Worm (Caenorhabditis elegans) whole organism, late embryonic: ENCODE measurements around the gene cyc-2.1.
"Not testable (repeated sequence)": the region's sequence is repeated elsewhere in the genome, so short reads cannot be mapped to it uniquely, and the experiment has no call there.

ENCODE experiments used
- ama-1 ChIP-seq: fragments of 150-350 bp; optimal IDR thresholded peaks from 2 replicates; lab custom pipeline; 2014
- madf-2 ChIP-seq: sonication (generic microtip); optimal IDR thresholded peaks from 2 replicates; lab custom pipeline; 2017; ENCODE audit warnings: missing genetic modification characterization, missing compliant biosample characterization
- nhr-11 ChIP-seq: fragments of 150-350 bp; optimal IDR thresholded peaks from 2 replicates; lab custom pipeline; 2014; ENCODE audit warnings: missing biosample characterization, missing genetic modification characterization
- pag-3 ChIP-seq: sonication (generic microtip); optimal IDR thresholded peaks from 2 replicates; lab custom pipeline; 2016; ENCODE audit warnings: missing compliant biosample characterization, missing genetic modification characterization, borderline replicate concordance
- pqm-1 ChIP-seq: sonication (generic microtip); optimal IDR thresholded peaks from 2 replicates; lab custom pipeline; 2016; ENCODE audit warnings: missing genetic modification characterization, missing compliant biosample characterization
- pros-1 ChIP-seq: fragments of 150-350 bp; optimal IDR thresholded peaks from 2 replicates; lab custom pipeline; 2014; ENCODE audit warnings: missing biosample characterization, missing genetic modification reagents, missing genetic modification characterization
- sox-4 ChIP-seq: sonication (generic microtip); optimal IDR thresholded peaks from 2 replicates; lab custom pipeline; 2017; ENCODE audit warnings: mild to moderate bottlenecking, missing genetic modification characterization, inconsistent platforms, missing compliant biosample characterization
- unc-42 ChIP-seq: sonication (generic microtip); optimal IDR thresholded peaks from 2 replicates; lab custom pipeline; 2016; ENCODE audit warnings: missing genotype, missing genetic modification characterization, missing compliant biosample characterization

DNA sequence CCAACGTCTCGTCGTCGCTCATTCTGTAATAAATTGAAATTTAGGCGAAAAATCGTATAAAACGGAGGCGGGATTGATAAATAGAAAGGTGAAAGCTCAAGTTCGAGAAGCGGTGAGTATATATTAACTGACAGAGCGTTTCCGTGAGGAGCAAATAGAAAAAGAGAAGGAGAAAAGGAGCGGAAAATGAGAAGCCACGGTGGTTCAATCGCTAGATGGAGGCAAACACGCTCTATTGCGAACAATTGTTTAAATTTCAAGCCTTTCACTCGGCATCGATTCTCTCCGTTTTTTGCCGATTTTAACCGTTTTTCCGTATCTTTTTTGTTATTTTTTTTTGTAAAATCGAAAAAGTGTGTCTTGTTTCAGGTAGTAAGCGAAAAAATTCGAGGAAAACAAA lies 33.0 kb downstream of the cyc-2.1 start, which contains the start of gene miro-1:
- not testable (repeated sequence) for TF ChIP-seq unc-42 (tag; lab: Kevin White, UChicago); nhr-11 (tag; lab: Kevin White, UChicago); pros-1 (tag; lab: Kevin White, UChicago); pqm-1 (tag; lab: Kevin White, UChicago); ama-1 (lab: Kevin White, UChicago); madf-2 (tag; lab: Kevin White, UChicago); sox-4 (tag; lab: Kevin White, UChicago); pag-3
